Worm (Caenorhabditis elegans): ENCODE results near the gene C50D2.7.

ce11 chrII:66322-66721 lies 28.8 kb downstream of the C50D2.7 start:
- TF ChIP-seq F57C9.4 (tag; optimal IDR thresholded peaks at IDR 0.05) (no peak), lag-1 (GFP tag; IDR thresholded peaks at IDR 0.05) (no peak), ets-4 (GFP tag; optimal IDR thresholded peaks at IDR 0.05) (no peak), ama-1 (optimal IDR thresholded peaks at IDR 0.05) (no peak), ama-1 (GFP tag; optimal IDR thresholded peaks at IDR 0.05) (no peak), mxl-1 (tag; optimal IDR thresholded peaks at IDR 0.05) (no peak), unc-62 (GFP tag; optimal IDR thresholded peaks at IDR 0.05) (no peak), ztf-22 (GFP tag; optimal IDR thresholded peaks at IDR 0.05) (no peak), F55B11.4 (tag; optimal IDR thresholded peaks at IDR 0.05; ENCODE audit: borderline replicate concordance, insufficient read depth) (no peak), ztf-28 (GFP tag; IDR thresholded peaks at IDR 0.05) (no peak), pha-4 (tag; optimal IDR thresholded peaks at IDR 0.05) (no peak), F33H1.4 (GFP tag; IDR thresholded peaks at IDR 0.05) (no peak), akir-1 (GFP tag; optimal IDR thresholded peaks at IDR 0.05) (no peak)

Measured in whole organism, young adult.